Worm (Caenorhabditis elegans) whole organism, late embryonic: Measurements from ENCODE around the gene lmp-1.

Experiments
- gmeb-2 ChIP-seq: sonication (generic microtip); optimal IDR thresholded peaks from 2 replicates; lab custom pipeline; 2016; ENCODE audit warnings: missing genetic modification characterization, inconsistent platforms, missing compliant biosample characterization
- hlh-13 ChIP-seq: fragments of 200-800 bp; sonication (Bioruptor generic); optimal IDR thresholded peaks from 2 replicates; lab custom pipeline; 2018; ENCODE audit warnings: mild to moderate bottlenecking, missing genetic modification characterization, missing compliant biosample characterization
- hlh-6 ChIP-seq: sonication (generic microtip); optimal IDR thresholded peaks from 2 replicates; lab custom pipeline; 2016; ENCODE audit warnings: missing genotype, missing genetic modification characterization, missing compliant biosample characterization
- madf-2 ChIP-seq: sonication (generic microtip); optimal IDR thresholded peaks from 2 replicates; lab custom pipeline; 2017; ENCODE audit warnings: missing genetic modification characterization, missing compliant biosample characterization
- nhr-11 ChIP-seq: fragments of 150-350 bp; optimal IDR thresholded peaks from 2 replicates; lab custom pipeline; 2014; ENCODE audit warnings: missing biosample characterization, missing genetic modification characterization
- pag-3 ChIP-seq: sonication (generic microtip); optimal IDR thresholded peaks from 2 replicates; lab custom pipeline; 2016; ENCODE audit warnings: missing compliant biosample characterization, missing genetic modification characterization, borderline replicate concordance
- sox-2 ChIP-seq: fragments of 200-800 bp; sonication (Bioruptor generic); IDR thresholded peaks from 2 replicates; pipeline ENCODE4 v1.3.6; 2022; ENCODE audit warnings: missing genetic modification reagents, missing genetic modification characterization, missing compliant biosample characterization
- unc-86 ChIP-seq: sonication (generic microtip); optimal IDR thresholded peaks from 2 replicates; lab custom pipeline; 2016; ENCODE audit warnings: missing genetic modification characterization, missing compliant biosample characterization

DNA sequence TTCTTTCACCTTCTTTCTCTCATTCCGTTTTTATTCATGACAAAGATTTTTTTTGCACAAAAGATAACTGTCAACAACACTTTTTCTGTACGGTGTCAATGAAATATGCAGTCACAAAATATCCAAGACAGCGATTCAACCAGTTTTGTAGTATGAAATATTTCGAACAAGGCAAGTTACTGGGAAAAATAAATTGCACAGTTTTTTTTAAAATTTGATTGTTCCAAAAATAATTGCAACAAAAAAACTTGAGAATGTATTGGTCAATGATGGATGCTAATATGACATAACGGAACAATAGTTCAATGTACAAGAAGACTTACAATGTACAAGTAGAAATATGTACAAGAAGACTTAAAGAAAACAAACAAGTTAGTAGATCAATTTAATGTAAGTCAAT is 31.7 kb downstream of the lmp-1 start:
- no peak for TF ChIP-seq madf-2 (tag; lab: Kevin White, UChicago)
- no peak for TF ChIP-seq hlh-13 (GFP tag; lab: Kevin White, UChicago)
- TF ChIP-seq sox-2 (GFP tag; lab: Robert Waterston, UW) = no peak
- no peak for TF ChIP-seq hlh-6
- TF ChIP-seq nhr-11 = no peak
- TF ChIP-seq gmeb-2 = no peak
- no peak for TF ChIP-seq unc-86 (tag; lab: Kevin White, UChicago)
- no peak for TF ChIP-seq pag-3 (tag; lab: Kevin White, UChicago)
